Fruit fly (Drosophila melanogaster): ENCODE measurements around the gene hh.

DNA sequence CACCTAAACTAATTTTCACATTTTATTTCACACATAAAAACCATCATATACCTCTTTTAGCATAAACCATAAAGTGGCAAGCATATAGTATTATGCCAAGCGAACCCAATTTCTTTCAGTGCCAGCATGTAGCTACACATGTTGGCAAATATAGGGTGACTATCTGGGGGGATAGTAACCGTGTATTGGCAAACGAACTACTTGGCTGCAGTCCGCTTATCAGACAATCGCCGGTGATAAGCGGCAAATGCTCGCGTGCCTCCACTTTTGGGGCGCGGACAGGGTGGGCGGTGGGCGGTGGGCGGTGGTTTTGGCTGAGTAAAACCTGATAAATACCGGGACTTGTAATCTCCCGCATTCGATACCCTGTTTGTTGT is 2.1 kb downstream of the hh start:
- no peak for TF ChIP-seq usp (GFP tag; optimal IDR thresholded peaks at IDR 0.05)
- no peak for TF ChIP-seq pan (optimal IDR thresholded peaks at IDR 0.05)
- TF ChIP-seq psq (GFP tag; optimal IDR thresholded peaks at IDR 0.05): no peak
- no peak for TF ChIP-seq Myc (optimal IDR thresholded peaks at IDR 0.05)
- no peak for TF ChIP-seq rgr (GFP tag; optimal IDR thresholded peaks at IDR 0.05)
- TF ChIP-seq lola (GFP tag; optimal IDR thresholded peaks at IDR 0.05): no peak
- TF ChIP-seq h (GFP tag; optimal IDR thresholded peaks at IDR 0.05): peak; percentile 4
- no peak for TF ChIP-seq Hr83 (GFP tag; optimal IDR thresholded peaks at IDR 0.05; ENCODE audit: poor library complexity, severe bottlenecking)
- TF ChIP-seq tai (GFP tag; optimal IDR thresholded peaks at IDR 0.05): no peak

Measured in whole organism, wandering third instar larva.